Fruit fly (Drosophila melanogaster) whole organism, embryonic: ENCODE data around the gene CG31515.

Source experiments
- CG10267 ChIP-seq: fragments of 200-800 bp; sonication (Bioruptor generic); optimal IDR thresholded peaks from 2 replicates; lab custom pipeline; 2018; ENCODE audit warnings: missing biosample characterization, mild to moderate bottlenecking, missing genetic modification characterization, moderate library complexity
- CG10431 ChIP-seq: fragments of 200-800 bp; sonication (Bioruptor generic); optimal IDR thresholded peaks from 3 replicates; lab custom pipeline; 2018; ENCODE audit warnings: missing biosample characterization, mild to moderate bottlenecking, missing genetic modification characterization
- CG11504 ChIP-seq: fragments of 200-800 bp; sonication (Bioruptor generic); optimal IDR thresholded peaks from 3 replicates; lab custom pipeline; 2019; ENCODE audit warnings: missing biosample characterization, mild to moderate bottlenecking, missing genetic modification characterization, moderate library complexity
- CG12659 ChIP-seq: fragments of 200-800 bp; sonication (Bioruptor generic); optimal IDR thresholded peaks from 3 replicates; lab custom pipeline; 2017; ENCODE audit warnings: mild to moderate bottlenecking, missing biosample characterization, missing genetic modification reagents, missing genetic modification characterization
- CG12744 ChIP-seq: fragments of 200-800 bp; sonication (Bioruptor generic); optimal IDR thresholded peaks from 2 replicates; lab custom pipeline; 2016; ENCODE audit warnings: missing biosample characterization, missing genetic modification characterization
- CG14710 ChIP-seq: fragments of 200-800 bp; sonication (Bioruptor generic); optimal IDR thresholded peaks from 3 replicates; lab custom pipeline; 2019; ENCODE audit warnings: missing biosample characterization, mild to moderate bottlenecking, missing genetic modification characterization, moderate library complexity
- CG1603 ChIP-seq: fragments of 200-800 bp; sonication (Bioruptor generic); optimal IDR thresholded peaks from 2 replicates; lab custom pipeline; 2019; ENCODE audit warnings: missing biosample characterization, mild to moderate bottlenecking, missing genetic modification characterization, moderate library complexity
- CG16813 ChIP-seq: fragments of 200-800 bp; sonication (Bioruptor generic); IDR thresholded peaks from 3 replicates; pipeline ENCODE4 v1.3.6; 2022; ENCODE audit warnings: missing biosample characterization, missing genetic modification characterization; ENCODE audit not compliant: partially characterized antibody
- CG2116 ChIP-seq: fragments of 200-800 bp; sonication (Bioruptor generic); optimal IDR thresholded peaks from 3 replicates; lab custom pipeline; 2018; ENCODE audit warnings: missing biosample characterization, mild to moderate bottlenecking, missing genetic modification characterization
- CG31441 ChIP-seq: fragments of 200-800 bp; sonication (Bioruptor generic); IDR thresholded peaks from 2 replicates; pipeline ENCODE4 v1.3.6; 2022; ENCODE audit warnings: missing biosample characterization, missing genetic modification characterization
- CG3281 ChIP-seq: fragments of 200-800 bp; sonication (Bioruptor generic); optimal IDR thresholded peaks from 3 replicates; lab custom pipeline; 2017; ENCODE audit warnings: missing biosample characterization, mild to moderate bottlenecking, missing genetic modification characterization
- CG34376 ChIP-seq: fragments of 200-800 bp; sonication (Bioruptor generic); optimal IDR thresholded peaks from 2 replicates; lab custom pipeline; 2018; ENCODE audit warnings: missing biosample characterization, mild to moderate bottlenecking, missing genetic modification characterization
- CG3847 ChIP-seq: fragments of 200-800 bp; sonication (Bioruptor generic); IDR thresholded peaks from 2 replicates; pipeline ENCODE4 v1.3.6; 2022; ENCODE audit warnings: missing biosample characterization, missing genetic modification characterization
- CG4404 ChIP-seq: fragments of 200-800 bp; sonication (Bioruptor generic); IDR thresholded peaks from 2 replicates; pipeline ENCODE4 v1.3.6; 2022; ENCODE audit warnings: missing biosample characterization, missing genetic modification characterization
- CG9437 ChIP-seq: fragments of 200-800 bp; sonication (Bioruptor generic); optimal IDR thresholded peaks from 2 replicates; lab custom pipeline; 2018; ENCODE audit warnings: missing biosample characterization, mild to moderate bottlenecking, missing genetic modification characterization
- D19A ChIP-seq: fragments of 200-800 bp; optimal IDR thresholded peaks from 3 replicates; lab custom pipeline; 2019; ENCODE audit warnings: missing biosample characterization, mild to moderate bottlenecking, missing genetic modification characterization, moderate library complexity
- Dp ChIP-seq: fragments of 200-800 bp; sonication (Bioruptor generic); optimal IDR thresholded peaks from 2 replicates; lab custom pipeline; 2018; ENCODE audit warnings: missing biosample characterization, mild to moderate bottlenecking, missing genetic modification characterization, moderate library complexity
- Fer1 ChIP-seq: fragments of 200-800 bp; sonication (Bioruptor generic); optimal IDR thresholded peaks from 2 replicates; lab custom pipeline; 2017; ENCODE audit warnings: missing biosample characterization, mild to moderate bottlenecking, missing genetic modification characterization
- Lhr ChIP-seq: fragments of 200-800 bp; sonication (Bioruptor generic); optimal IDR thresholded peaks from 3 replicates; lab custom pipeline; 2017; ENCODE audit warnings: mild to moderate bottlenecking, missing biosample characterization, missing genetic modification reagents, missing genetic modification characterization
- Max ChIP-seq: fragments of 200-800 bp; sonication (Bioruptor generic); optimal IDR thresholded peaks from 2 replicates; lab custom pipeline; 2016; ENCODE audit warnings: missing biosample characterization, mild to moderate bottlenecking, missing genetic modification characterization
- Opbp ChIP-seq: fragments of 200-800 bp; sonication (Bioruptor generic); IDR thresholded peaks from 3 replicates; pipeline ENCODE4 v1.3.6; 2022; ENCODE audit warnings: missing biosample characterization, missing genetic modification characterization; ENCODE audit not compliant: partially characterized antibody
- Pdp1 ChIP-seq, 2 experiments: fragments of 200-800 bp; sonication (Bioruptor generic); optimal IDR thresholded peaks; 3 replicates each; lab custom pipeline; 2016; ENCODE audit warnings: missing biosample characterization in 2 of 2, missing genetic modification characterization in 2 of 2, mild to moderate bottlenecking in 1 of 2, moderate library complexity in 1 of 2
- Rfx ChIP-seq: fragments of 200-800 bp; sonication (Bioruptor generic); IDR thresholded peaks from 2 replicates; pipeline ENCODE4 v1.3.6; 2022; ENCODE audit warnings: missing biosample characterization, missing genetic modification characterization
- Sox100B ChIP-seq: fragments of 200-800 bp; sonication (Bioruptor generic); optimal IDR thresholded peaks from 3 replicates; lab custom pipeline; 2018; ENCODE audit warnings: missing biosample characterization, mild to moderate bottlenecking, missing genetic modification characterization
- Spps ChIP-seq: fragments of 200-800 bp; sonication (Bioruptor generic); optimal IDR thresholded peaks from 2 replicates; lab custom pipeline; 2018; ENCODE audit warnings: missing biosample characterization, mild to moderate bottlenecking, missing genetic modification characterization
- Xbp1 ChIP-seq: fragments of 200-800 bp; sonication (Bioruptor generic); optimal IDR thresholded peaks from 3 replicates; lab custom pipeline; 2016; ENCODE audit warnings: missing biosample characterization, mild to moderate bottlenecking, missing genetic modification characterization
- Xrp1 ChIP-seq: fragments of 200-800 bp; sonication (Bioruptor generic); IDR thresholded peaks from 2 replicates; pipeline ENCODE4 v1.3.6; 2022; ENCODE audit warnings: missing biosample characterization, missing genetic modification characterization
- YL-1 ChIP-seq: fragments of 200-800 bp; sonication (Bioruptor generic); optimal IDR thresholded peaks from 3 replicates; lab custom pipeline; 2017; ENCODE audit warnings: missing biosample characterization, mild to moderate bottlenecking, missing genetic modification characterization
- cg ChIP-seq: fragments of 200-800 bp; sonication (Bioruptor generic); optimal IDR thresholded peaks from 3 replicates; lab custom pipeline; 2019; ENCODE audit warnings: missing biosample characterization, mild to moderate bottlenecking, missing genetic modification characterization, moderate library complexity
- danr ChIP-seq: fragments of 200-800 bp; sonication (Bioruptor generic); IDR thresholded peaks from 2 replicates; pipeline ENCODE4 v1.3.6; 2022; ENCODE audit warnings: missing biosample characterization, missing genetic modification characterization
- ems ChIP-seq: fragments of 200-800 bp; sonication (Bioruptor generic); optimal IDR thresholded peaks from 3 replicates; lab custom pipeline; 2016; ENCODE audit warnings: missing biosample characterization, missing genetic modification characterization
- gro ChIP-seq: fragments of 200-800 bp; sonication (Bioruptor generic); optimal IDR thresholded peaks from 2 replicates; lab custom pipeline; 2016; ENCODE audit warnings: missing biosample characterization, missing genetic modification characterization
- jumu ChIP-seq: fragments of 200-800 bp; sonication (Bioruptor generic); optimal IDR thresholded peaks from 3 replicates; lab custom pipeline; 2016; ENCODE audit warnings: missing biosample characterization, missing genetic modification characterization
- lbe ChIP-seq: fragments of 200-800 bp; sonication (Bioruptor generic); optimal IDR thresholded peaks from 2 replicates; lab custom pipeline; 2016; ENCODE audit warnings: missing biosample characterization, mild to moderate bottlenecking, missing genetic modification characterization
- nerfin-1 ChIP-seq: fragments of 200-800 bp; sonication (Bioruptor generic); optimal IDR thresholded peaks from 3 replicates; lab custom pipeline; 2019; ENCODE audit warnings: missing biosample characterization, mild to moderate bottlenecking, missing genetic modification characterization, moderate library complexity
- nom ChIP-seq: fragments of 200-800 bp; sonication (Bioruptor generic); optimal IDR thresholded peaks from 2 replicates; lab custom pipeline; 2017; ENCODE audit warnings: missing biosample characterization, missing genetic modification characterization, mild to moderate bottlenecking, moderate library complexity, missing genetic modification reagents
- otp ChIP-seq: fragments of 200-800 bp; sonication (Bioruptor generic); IDR thresholded peaks from 3 replicates; pipeline ENCODE4, ENCODE4 v1.3.6; 2022; ENCODE audit warnings: missing biosample characterization, missing genetic modification characterization
- pan ChIP-seq, 4 experiments: fragments of >200 bp in 3 of 4; fragments of 200-800 bp in 1 of 4; sonication (Bioruptor generic) in 1 of 4; optimal IDR thresholded peaks in 3 of 4; IDR thresholded peaks in 1 of 4; 2 replicates each; pipeline versions ENCODE4 v1.3.6 to Lab custom; 2017 to 2022; ENCODE audit warnings: missing biosample characterization in 2 of 4, missing genetic modification characterization in 2 of 4, mixed read lengths in 1 of 4
- pzg ChIP-seq: fragments of 200-800 bp; sonication (Bioruptor generic); optimal IDR thresholded peaks from 3 replicates; lab custom pipeline; 2018; ENCODE audit warnings: missing biosample characterization, mild to moderate bottlenecking, missing genetic modification characterization, moderate library complexity
- sens ChIP-seq: fragments of 200-800 bp; sonication (Bioruptor generic); peaks from one replicate; lab custom pipeline; 2016; ENCODE audit warnings: missing biosample characterization, missing genetic modification characterization
- sug ChIP-seq: fragments of 200-800 bp; optimal IDR thresholded peaks from 2 replicates; lab custom pipeline; 2019; ENCODE audit warnings: missing biosample characterization, mild to moderate bottlenecking, missing genetic modification characterization, moderate library complexity
- trem ChIP-seq: fragments of 200-800 bp; optimal IDR thresholded peaks from 3 replicates; lab custom pipeline; 2019; ENCODE audit warnings: missing biosample characterization, mild to moderate bottlenecking, missing genetic modification characterization, moderate library complexity
- twi ChIP-seq: fragments of 200-800 bp; optimal IDR thresholded peaks from 2 replicates; lab custom pipeline; 2019; ENCODE audit warnings: missing biosample characterization, mild to moderate bottlenecking, missing genetic modification characterization, moderate library complexity
- vnd ChIP-seq: fragments of 200-800 bp; sonication (Bioruptor generic); IDR thresholded peaks from 3 replicates; pipeline ENCODE4 v1.3.6; 2022; ENCODE audit warnings: missing biosample characterization, missing genetic modification characterization; ENCODE audit not compliant: partially characterized antibody
- vvl ChIP-seq: fragments of 200-800 bp; sonication (Bioruptor generic); IDR thresholded peaks from 2 replicates; pipeline ENCODE4 v1.3.6; 2022; ENCODE audit warnings: missing biosample characterization, missing genetic modification characterization
- z ChIP-seq: fragments of 200-800 bp; sonication (Bioruptor generic); IDR thresholded peaks from 3 replicates; pipeline ENCODE4 v1.3.6; 2022; ENCODE audit warnings: missing biosample characterization, missing genetic modification characterization

Gene CG31515

dm6 chr3R:23347432-23348305 lies 41.0 kb downstream of the CG31515 start, which contains the start of gene PolE1 (continued):
- TF ChIP-seq Xbp1 (GFP tag; lab: Kevin White, UChicago) (peak; percentile 13), Opbp (GFP tag; lab: Robert Waterston, UW) (peak; percentile 48; the same call in 1 of the 3 replicates), trem (peak; percentile 41), CG14710 (tag; lab: Kevin White, UChicago) (peak; percentile 58), nom (GFP tag; lab: Kevin White, UChicago) (no peak), Spps (tag; lab: Kevin White, UChicago) (no peak), danr (GFP tag; lab: Robert Waterston, UW) (no peak), z (peak; percentile 74; the same call in 2 of the 3 replicates), nerfin-1 (tag; lab: Kevin White, UChicago) (peak; percentile 62), otp (GFP tag; lab: Robert Waterston, UW) (peak; percentile 21; the same call in 1 of the 3 replicates), gro (GFP tag; lab: Kevin White, UChicago) (peak; percentile 21), ems (GFP tag; lab: Kevin White, UChicago) (peak; percentile 39), CG16813 (no peak), twi (tag; lab: Kevin White, UChicago) (peak; percentile 93), D19A (tag; lab: Kevin White, UChicago) (no peak), Fer1 (GFP tag; lab: Kevin White, UChicago) (peak; percentile 24), pzg (GFP tag; lab: Kevin White, UChicago) (peak; percentile 70), CG10431 (GFP tag; lab: Kevin White, UChicago) (no peak), lbe (GFP tag; lab: Kevin White, UChicago) (peak; percentile 50), CG1603 (tag; lab: Kevin White, UChicago) (peak; percentile 27), Rfx (GFP tag; lab: Robert Waterston, UW) (peak; percentile 38; the same call in 1 of the 2 replicates), jumu (no peak), vvl (GFP tag; lab: Robert Waterston, UW) (peak; percentile 37; the same call in 1 of the 2 replicates), CG12659 (GFP tag; lab: Kevin White, UChicago) (peak; percentile 27), vnd (GFP tag; lab: Robert Waterston, UW) (no peak), CG12744 (GFP tag; lab: Kevin White, UChicago) (peak; percentile 1), Max (peak; percentile 26), CG34376 (peak; percentile 1), Sox100B (GFP tag; lab: Kevin White, UChicago) (no peak), Lhr (peak; percentile 32), cg (GFP tag; lab: Kevin White, UChicago) (peak; percentile 69), Xrp1 (GFP tag; lab: Robert Waterston, UW) (0 out of 2 replicates have a peak, but pooled peaks have one; percentile 5), CG11504 (tag; lab: Kevin White, UChicago) (peak; percentile 11), CG2116 (GFP tag; lab: Kevin White, UChicago) (peak; percentile 31), sug (tag; lab: Kevin White, UChicago) (peak; percentile 15), CG4404 (GFP tag; lab: Robert Waterston, UW) (no peak), CG31441 (GFP tag; lab: Robert Waterston, UW) (0 out of 2 replicates have a peak, but pooled peaks have one; percentile 10), sens (peak; percentile 80), pan (optimal IDR thresholded peaks at IDR 0.05; lab: Kevin White, UChicago) (no peak), pan (GFP tag; optimal IDR thresholded peaks at IDR 0.05 in 1 of 2, IDR thresholded peaks at IDR 0.05 in 1 of 2) (peak in 1 of 2 experiments; percentile 11), YL-1 (GFP tag; lab: Kevin White, UChicago) (peak; percentile 21), CG3281 (no peak), Pdp1 (GFP tag; optimal IDR thresholded peaks at IDR 0.05; lab: Kevin White, UChicago) (peak in 1 of 2 experiments; percentile 21), CG10267 (tag; lab: Kevin White, UChicago) (peak; percentile 98), CG3847 (GFP tag; lab: Robert Waterston, UW) (peak; percentile 44), Dp (GFP tag; lab: Kevin White, UChicago) (peak; percentile 99), CG9437 (GFP tag; lab: Kevin White, UChicago) (no peak)
